Worm (Caenorhabditis elegans) whole organism, young adult: ENCODE results near the gene lron-13.

ENCODE experiments used
- B0261.1 ChIP-seq: sonication (generic microtip); optimal IDR thresholded peaks from 2 replicates; lab custom pipeline; 2016; ENCODE audit warnings: mild to moderate bottlenecking, missing genetic modification characterization, moderate library complexity, missing compliant biosample characterization
- F49E8.2 ChIP-seq: sonication (generic microtip); optimal IDR thresholded peaks from 3 replicates; lab custom pipeline; 2017; ENCODE audit warnings: missing genetic modification characterization, mild to moderate bottlenecking, missing compliant biosample characterization, antibody characterized with exemption, moderate library complexity; ENCODE audit not compliant: insufficient read depth
- F52B5.7 ChIP-seq: sonication (generic microtip); optimal IDR thresholded peaks from 2 replicates; lab custom pipeline; 2016; ENCODE audit warnings: mild to moderate bottlenecking, missing genetic modification characterization, missing compliant biosample characterization
- K11D2.4 ChIP-seq: fragments of 200-800 bp; sonication (Bioruptor generic); IDR thresholded peaks from 2 replicates; pipeline ENCODE4 v1.3.6; 2022; ENCODE audit warnings: missing genetic modification reagents, missing genetic modification characterization, missing compliant biosample characterization
- Y53F4B.3 ChIP-seq: fragments of 200-800 bp; sonication (Bioruptor generic); IDR thresholded peaks from 2 replicates; pipeline ENCODE4 v1.3.6; 2022; ENCODE audit warnings: missing genetic modification reagents, missing genetic modification characterization, missing compliant biosample characterization
- ama-1 ChIP-seq, 3 experiments: fragments of 150-350 bp in 1 of 3; sonication (generic microtip) in 2 of 3; optimal IDR thresholded peaks; 2 replicates each; lab custom pipeline; 2014 to 2018; ENCODE audit warnings: missing biosample characterization in 2 of 3, missing genetic modification characterization in 2 of 3, missing genetic modification reagents in 2 of 3
- cebp-2 ChIP-seq: fragments of 200-800 bp; sonication (Bioruptor generic); IDR thresholded peaks from 2 replicates; pipeline ENCODE4 v1.3.6; 2022; ENCODE audit warnings: missing genetic modification characterization, missing compliant biosample characterization
- dpff-1 ChIP-seq: sonication (generic microtip); optimal IDR thresholded peaks from 2 replicates; lab custom pipeline; 2017; ENCODE audit warnings: mild to moderate bottlenecking, missing genetic modification characterization, missing compliant biosample characterization
- let-607 ChIP-seq, 2 experiments: fragments of 200-800 bp in 1 of 2; sonication (Bioruptor generic) in 1 of 2; sonication (generic microtip) in 1 of 2; optimal IDR thresholded peaks; 2 replicates each; lab custom pipeline; 2016 to 2018; ENCODE audit warnings: mild to moderate bottlenecking in 2 of 2, missing compliant biosample characterization in 2 of 2, missing genetic modification characterization in 2 of 2, moderate library complexity in 2 of 2, missing genotype in 1 of 2
- nfya-2 ChIP-seq: fragments of 200-800 bp; sonication (Bioruptor generic); IDR thresholded peaks from 2 replicates; pipeline ENCODE4 v1.3.6; 2022; ENCODE audit warnings: missing genetic modification reagents, missing genetic modification characterization, missing compliant biosample characterization
- pha-4 ChIP-seq: fragments of 150-350 bp; sonication (generic microtip); optimal IDR thresholded peaks from 2 replicates; lab custom pipeline; 2014; ENCODE audit warnings: missing biosample characterization, missing genetic modification reagents, missing genetic modification characterization
- snpc-4 ChIP-seq, 5 experiments: fragments of 150-350 bp in 1 of 5; sonication (generic microtip) in 4 of 5; optimal IDR thresholded peaks; 2 replicates each; lab custom pipeline; 2014 to 2018; ENCODE audit warnings: missing genetic modification characterization in 5 of 5, missing biosample characterization in 3 of 5, antibody characterized with exemption in 2 of 5, mild to moderate bottlenecking in 2 of 5, missing compliant biosample characterization in 2 of 5, missing genotype in 2 of 5, moderate library complexity in 2 of 5, missing genetic modification reagents in 1 of 5
- tbp1 ChIP-seq: fragments of 200-800 bp; sonication (Bioruptor generic); optimal IDR thresholded peaks from 2 replicates; lab custom pipeline; 2018; ENCODE audit warnings: mild to moderate bottlenecking, missing genetic modification characterization, missing compliant biosample characterization

DNA sequence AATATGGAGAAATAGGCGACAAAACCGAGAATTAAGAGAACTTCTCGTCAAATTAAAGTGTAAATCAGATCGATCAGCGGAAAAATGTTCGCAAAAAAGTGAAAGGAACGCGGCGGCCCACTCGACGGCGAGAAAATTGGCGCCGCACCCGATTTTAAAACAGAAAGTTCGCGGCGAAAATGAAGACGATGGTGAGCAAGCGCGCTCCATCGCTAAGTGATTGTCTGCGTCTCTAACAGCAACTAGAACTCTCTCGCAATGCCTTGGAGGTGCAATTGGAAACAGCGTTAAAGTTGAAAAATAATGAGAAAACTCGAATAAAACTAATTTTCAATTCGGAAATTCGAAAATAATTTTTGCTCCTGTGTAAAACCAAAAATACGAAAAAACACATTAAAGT, 2.8 kb downstream of the lron-13 start:
- TF ChIP-seq ama-1 (optimal IDR thresholded peaks at IDR 0.05; lab: Kevin White, UChicago) = no peak
- no peak for TF ChIP-seq ama-1 (GFP tag; optimal IDR thresholded peaks at IDR 0.05; lab: Kevin White, UChicago)
- TF ChIP-seq cebp-2 = no peak
- TF ChIP-seq tbp1 (GFP tag; lab: Kevin White, UChicago) = peak; percentile 45
- no peak for TF ChIP-seq Y53F4B.3
- TF ChIP-seq let-607 (tag; optimal IDR thresholded peaks at IDR 0.05; lab: Kevin White, UChicago) = no peak
- TF ChIP-seq B0261.1 (tag; lab: Kevin White, UChicago) = no peak
- no peak for TF ChIP-seq K11D2.4 (GFP tag; lab: Robert Waterston, UW)
- no peak for TF ChIP-seq nfya-2 (GFP tag; lab: Robert Waterston, UW)
- peak; percentile 20 for TF ChIP-seq F49E8.2 (tag; lab: Kevin White, UChicago)
- TF ChIP-seq snpc-4 (GFP tag; optimal IDR thresholded peaks at IDR 0.05; lab: Kevin White, UChicago) = no peak
- peak in 2 of 4 experiments; percentile 15 to 16 for TF ChIP-seq snpc-4 (tag; optimal IDR thresholded peaks at IDR 0.05; lab: Kevin White, UChicago)
- no peak for TF ChIP-seq pha-4 (tag; lab: Kevin White, UChicago)
- TF ChIP-seq dpff-1 = no peak
- no peak for TF ChIP-seq F52B5.7 (tag; lab: Kevin White, UChicago)
